Worm (Caenorhabditis elegans): Measurements from ENCODE around the gene col-3.

ce11 chrIV:8817639-8818038, 6.9 kb upstream of the col-3 start, which contains the start of gene T28C6.10:
- TF ChIP-seq nhr-6 (tag; optimal IDR thresholded peaks at IDR 0.05) (no peak), sma-3 (GFP tag; optimal IDR thresholded peaks at IDR 0.05) (no peak)

All from whole organism, L2 larva.